Worm (Caenorhabditis elegans) whole organism, young adult: Measurements from ENCODE around the gene F52H2.15.
A peak's percentile ranks its signal among the peaks of the same experiment; 100 is the strongest.

Source experiments
- B0261.1 ChIP-seq: sonication (generic microtip); optimal IDR thresholded peaks from 2 replicates; lab custom pipeline; 2016; ENCODE audit warnings: mild to moderate bottlenecking, missing genetic modification characterization, moderate library complexity, missing compliant biosample characterization
- C06A6.2 ChIP-seq: fragments of 200-800 bp; sonication (Bioruptor generic); conservative IDR thresholded peaks from 2 replicates; pipeline ENCODE4 v1.3.6; 2022; ENCODE audit warnings: missing genetic modification characterization, missing compliant biosample characterization
- F22D6.2 ChIP-seq: sonication (generic microtip); optimal IDR thresholded peaks from 2 replicates; lab custom pipeline; 2016; ENCODE audit warnings: mild to moderate bottlenecking, missing genetic modification characterization, missing compliant biosample characterization
- F23B12.7 ChIP-seq: sonication (generic microtip); optimal IDR thresholded peaks from 2 replicates; lab custom pipeline; 2017; ENCODE audit warnings: missing genetic modification characterization, mild to moderate bottlenecking, missing compliant biosample characterization, antibody characterized with exemption, moderate library complexity; ENCODE audit not compliant: insufficient read depth
- F39B2.1 ChIP-seq: fragments of 200-800 bp; sonication (Bioruptor generic); IDR thresholded peaks from 2 replicates; pipeline ENCODE4 v1.3.6; 2022; ENCODE audit warnings: missing genetic modification reagents, missing genetic modification characterization, missing compliant biosample characterization
- F57C9.4 ChIP-seq: sonication (generic microtip); optimal IDR thresholded peaks from 2 replicates; lab custom pipeline; 2017; ENCODE audit warnings: mild to moderate bottlenecking, missing genetic modification characterization, missing compliant biosample characterization
- K12H6.12 ChIP-seq: fragments of 200-800 bp; sonication (Bioruptor generic); optimal IDR thresholded peaks from 2 replicates; lab custom pipeline; 2018; ENCODE audit warnings: mild to moderate bottlenecking, missing genetic modification characterization, missing compliant biosample characterization
- T26A5.8 ChIP-seq: sonication (generic microtip); optimal IDR thresholded peaks from 2 replicates; lab custom pipeline; 2016; ENCODE audit warnings: missing genetic modification characterization, missing compliant biosample characterization
- Y53G8AR.9 ChIP-seq: fragments of 200-800 bp; sonication (Bioruptor generic); conservative IDR thresholded peaks from 2 replicates; pipeline ENCODE4 v1.3.6; 2022; ENCODE audit warnings: missing genetic modification reagents, missing genetic modification characterization, missing compliant biosample characterization
- Y67H2A.10 ChIP-seq: fragments of 200-800 bp; sonication (Bioruptor generic); conservative IDR thresholded peaks from 2 replicates; pipeline ENCODE4 v1.3.6; 2022; ENCODE audit warnings: missing genetic modification reagents, missing genetic modification characterization, missing compliant biosample characterization
- Y79H2A.3 ChIP-seq: fragments of 200-800 bp; sonication (Bioruptor generic); conservative IDR thresholded peaks from 2 replicates; pipeline ENCODE4 v1.3.6; 2022; ENCODE audit warnings: missing genetic modification reagents, missing genetic modification characterization, missing compliant biosample characterization
- akir-1 ChIP-seq: fragments of 200-800 bp; sonication (Bioruptor generic); optimal IDR thresholded peaks from 2 replicates; lab custom pipeline; 2018; ENCODE audit warnings: mild to moderate bottlenecking, missing genetic modification characterization, moderate library complexity, missing compliant biosample characterization
- ama-1 ChIP-seq, 3 experiments: fragments of 150-350 bp in 1 of 3; sonication (generic microtip) in 2 of 3; optimal IDR thresholded peaks; 2 replicates each; lab custom pipeline; 2014 to 2018; ENCODE audit warnings: missing biosample characterization in 2 of 3, missing genetic modification characterization in 2 of 3, missing genetic modification reagents in 2 of 3
- cebp-1 ChIP-seq, 2 experiments: fragments of 200-800 bp in 1 of 2; sonication (Bioruptor generic) in 1 of 2; sonication (generic microtip) in 1 of 2; IDR thresholded peaks in 1 of 2; optimal IDR thresholded peaks in 1 of 2; 2 replicates each; pipeline versions ENCODE4 v1.3.6 to Lab custom; 2017 to 2022; ENCODE audit warnings: missing compliant biosample characterization in 2 of 2, missing genetic modification characterization in 2 of 2, mild to moderate bottlenecking in 1 of 2, missing genetic modification reagents in 1 of 2, moderate library complexity in 1 of 2
- ceh-58 ChIP-seq: fragments of 200-800 bp; sonication (Bioruptor generic); IDR thresholded peaks from 2 replicates; pipeline ENCODE4 v1.3.6; 2022; ENCODE audit warnings: missing genetic modification characterization, missing compliant biosample characterization
- ceh-91 ChIP-seq: fragments of 200-800 bp; sonication (Bioruptor generic); IDR thresholded peaks from 2 replicates; pipeline ENCODE4 v1.3.6; 2022; ENCODE audit warnings: missing genetic modification reagents, missing genetic modification characterization, missing compliant biosample characterization
- die-1 ChIP-seq: sonication (generic microtip); optimal IDR thresholded peaks from 2 replicates; lab custom pipeline; 2016; ENCODE audit warnings: missing genotype, mild to moderate bottlenecking, missing genetic modification characterization, missing compliant biosample characterization
- dox-1 ChIP-seq: fragments of 200-800 bp; sonication (Bioruptor generic); IDR thresholded peaks from 2 replicates; pipeline ENCODE4 v1.3.6; 2022; ENCODE audit warnings: missing genetic modification reagents, missing genetic modification characterization, missing compliant biosample characterization
- dpff-1 ChIP-seq: sonication (generic microtip); optimal IDR thresholded peaks from 2 replicates; lab custom pipeline; 2017; ENCODE audit warnings: mild to moderate bottlenecking, missing genetic modification characterization, missing compliant biosample characterization
- egl-18 ChIP-seq: fragments of 200-800 bp; sonication (Bioruptor generic); IDR thresholded peaks from 2 replicates; pipeline ENCODE4 v1.3.6; 2022; ENCODE audit warnings: missing genetic modification reagents, missing genetic modification characterization, missing compliant biosample characterization
- fkh-3 ChIP-seq: sonication (generic microtip); optimal IDR thresholded peaks from 2 replicates; lab custom pipeline; 2016; ENCODE audit warnings: mild to moderate bottlenecking, missing genetic modification characterization, missing compliant biosample characterization
- gei-17 ChIP-seq: fragments of 200-800 bp; sonication (Bioruptor generic); optimal IDR thresholded peaks from 2 replicates; lab custom pipeline; 2018; ENCODE audit warnings: mild to moderate bottlenecking, missing genetic modification characterization, missing compliant biosample characterization
- hsf-1 ChIP-seq: fragments of 200-800 bp; sonication (Bioruptor generic); IDR thresholded peaks from 2 replicates; pipeline ENCODE4 v1.3.6; 2022; ENCODE audit warnings: missing genetic modification reagents, missing genetic modification characterization, missing compliant biosample characterization
- lag-1 ChIP-seq: fragments of 200-800 bp; sonication (Bioruptor generic); IDR thresholded peaks from 2 replicates; pipeline ENCODE4 v1.3.6; 2022; ENCODE audit warnings: missing genetic modification reagents, missing genetic modification characterization, missing compliant biosample characterization
- let-526 ChIP-seq: fragments of 200-800 bp; sonication (Bioruptor generic); IDR thresholded peaks from 2 replicates; pipeline ENCODE4 v1.3.6; 2022; ENCODE audit warnings: missing genetic modification reagents, missing genetic modification characterization, missing compliant biosample characterization
- lin-26 ChIP-seq: fragments of 200-800 bp; sonication (Bioruptor generic); IDR thresholded peaks from 2 replicates; pipeline ENCODE4 v1.3.6; 2022; ENCODE audit warnings: missing genetic modification reagents, missing genetic modification characterization, missing compliant biosample characterization
- lin-35 ChIP-seq, 3 experiments: fragments of 150-350 bp in 2 of 3; sonication (generic microtip) in 1 of 3; optimal IDR thresholded peaks; 2 replicates each; lab custom pipeline; 2014 to 2018; ENCODE audit warnings: missing biosample characterization in 3 of 3, missing genetic modification characterization in 3 of 3, missing genetic modification reagents in 3 of 3
- lin-54 ChIP-seq: fragments of 200-800 bp; sonication (Bioruptor generic); optimal IDR thresholded peaks from 2 replicates; lab custom pipeline; 2018; ENCODE audit warnings: mild to moderate bottlenecking, missing genetic modification characterization, missing compliant biosample characterization
- lsy-27 ChIP-seq: sonication (generic microtip); optimal IDR thresholded peaks from 2 replicates; lab custom pipeline; 2017; ENCODE audit warnings: missing genetic modification characterization, mild to moderate bottlenecking, missing compliant biosample characterization, antibody characterized with exemption, missing genotype, borderline replicate concordance; ENCODE audit not compliant: insufficient read depth
- madf-10 ChIP-seq: sonication (generic microtip); optimal IDR thresholded peaks from 2 replicates; lab custom pipeline; 2016; ENCODE audit warnings: mild to moderate bottlenecking, missing genetic modification characterization, missing compliant biosample characterization
- mes-4 ChIP-seq: sonication (generic microtip); optimal IDR thresholded peaks from 2 replicates; lab custom pipeline; 2016; ENCODE audit warnings: missing genotype, missing genetic modification characterization, missing compliant biosample characterization
- mxl-1 ChIP-seq: sonication (generic microtip); optimal IDR thresholded peaks from 2 replicates; lab custom pipeline; 2016; ENCODE audit warnings: missing genetic modification characterization, missing compliant biosample characterization
- nfya-1 ChIP-seq: sonication (generic microtip); optimal IDR thresholded peaks from 2 replicates; lab custom pipeline; 2017; ENCODE audit warnings: antibody characterized with exemption, missing compliant biosample characterization, missing genetic modification characterization, borderline replicate concordance; ENCODE audit not compliant: insufficient read depth
- nhr-120 ChIP-seq: fragments of 200-800 bp; sonication (Bioruptor generic); IDR thresholded peaks from 2 replicates; pipeline ENCODE4 v1.3.6; 2022; ENCODE audit warnings: missing genetic modification characterization, missing compliant biosample characterization
- nhr-179 ChIP-seq: sonication (generic microtip); optimal IDR thresholded peaks from 2 replicates; lab custom pipeline; 2016; ENCODE audit warnings: mild to moderate bottlenecking, missing genetic modification characterization, missing compliant biosample characterization
- nhr-90 ChIP-seq: sonication (generic microtip); optimal IDR thresholded peaks from 2 replicates; lab custom pipeline; 2016; ENCODE audit warnings: missing genotype, mild to moderate bottlenecking, missing genetic modification characterization, missing compliant biosample characterization
- pha-4 ChIP-seq: fragments of 150-350 bp; sonication (generic microtip); optimal IDR thresholded peaks from 2 replicates; lab custom pipeline; 2014; ENCODE audit warnings: missing biosample characterization, missing genetic modification reagents, missing genetic modification characterization
- rcor-1 ChIP-seq: fragments of 200-800 bp; sonication (Bioruptor generic); IDR thresholded peaks from 2 replicates; pipeline ENCODE4 v1.3.6; 2022; ENCODE audit warnings: missing genetic modification reagents, missing genetic modification characterization, missing compliant biosample characterization
- rec-8 ChIP-seq, 2 experiments: sonication (generic microtip); optimal IDR thresholded peaks; 2 replicates each; lab custom pipeline; 2016; ENCODE audit warnings: mild to moderate bottlenecking in 2 of 2, missing genetic modification characterization in 2 of 2, missing genetic modification reagents in 2 of 2, missing genotype in 2 of 2, missing biosample characterization in 1 of 2, missing compliant biosample characterization in 1 of 2, moderate library complexity in 1 of 2
- snpc-3.4 ChIP-seq: sonication (generic microtip); optimal IDR thresholded peaks from 2 replicates; lab custom pipeline; 2017; ENCODE audit warnings: missing genetic modification characterization, mild to moderate bottlenecking, missing compliant biosample characterization, antibody characterized with exemption, moderate library complexity, missing genotype, missing genetic modification reagents
- somi-1 ChIP-seq: fragments of 200-800 bp; sonication (Bioruptor generic); optimal IDR thresholded peaks from 2 replicates; lab custom pipeline; 2018; ENCODE audit warnings: mild to moderate bottlenecking, missing genetic modification characterization, missing compliant biosample characterization
- tlf-1 ChIP-seq: fragments of 200-800 bp; sonication (Bioruptor generic); optimal IDR thresholded peaks from 2 replicates; lab custom pipeline; 2018; ENCODE audit warnings: mild to moderate bottlenecking, missing genetic modification characterization, missing compliant biosample characterization
- zfh-2 ChIP-seq: fragments of 200-800 bp; sonication (Bioruptor generic); conservative IDR thresholded peaks from 2 replicates; pipeline ENCODE4 v1.3.6; 2022; ENCODE audit warnings: missing genetic modification reagents, missing genetic modification characterization, missing compliant biosample characterization
- ztf-25 ChIP-seq: fragments of 200-800 bp; sonication (Bioruptor generic); IDR thresholded peaks from 2 replicates; pipeline ENCODE4 v1.3.6; 2022; ENCODE audit warnings: missing genetic modification reagents, missing genetic modification characterization, missing compliant biosample characterization
- ztf-28 ChIP-seq: fragments of 200-800 bp; sonication (Bioruptor generic); IDR thresholded peaks from 2 replicates; pipeline ENCODE4 v1.3.6; 2022; ENCODE audit warnings: missing genetic modification reagents, missing genetic modification characterization, missing compliant biosample characterization
- ztf-6 ChIP-seq: fragments of 200-800 bp; sonication (Bioruptor generic); IDR thresholded peaks from 2 replicates; pipeline ENCODE4 v1.3.6; 2022; ENCODE audit warnings: missing genetic modification reagents, missing genetic modification characterization, missing compliant biosample characterization

F52H2.15 gene

DNA sequence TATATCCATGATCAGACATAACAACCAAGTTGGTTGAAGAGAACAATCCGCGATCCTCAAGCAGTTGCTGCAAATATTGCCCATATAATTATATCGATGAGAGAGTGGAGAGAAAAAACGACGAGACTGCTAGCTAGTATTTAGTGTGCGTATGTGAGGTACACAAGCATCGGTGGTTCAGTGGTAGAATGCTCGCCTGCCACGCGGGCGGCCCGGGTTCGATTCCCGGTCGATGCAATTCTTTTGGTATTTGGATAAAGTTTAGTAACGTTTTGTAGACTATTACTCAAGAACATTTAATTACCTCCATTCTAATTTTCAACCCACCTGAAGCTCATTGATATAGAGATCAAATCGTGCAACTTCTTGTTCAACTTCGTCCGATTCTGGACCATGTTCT lies 47.9 kb downstream of the F52H2.15 start (continued):
- TF ChIP-seq nfya-1 (tag; lab: Kevin White, UChicago) (no peak), ceh-91 (GFP tag; lab: Robert Waterston, UW) (0 out of 2 replicates have a peak, but pooled peaks have one; percentile 32), T26A5.8 (peak; percentile 20), lsy-27 (tag; lab: Kevin White, UChicago) (peak; percentile 40), F57C9.4 (tag; lab: Kevin White, UChicago) (peak; percentile 62), zfh-2 (GFP tag; lab: Robert Waterston, UW) (no peak), pha-4 (tag; lab: Kevin White, UChicago) (no peak), fkh-3 (tag; lab: Kevin White, UChicago) (peak; percentile 50), ztf-6 (no peak; the same call in 1 of the 2 replicates), lin-26 (GFP tag; lab: Robert Waterston, UW) (peak; percentile 94), egl-18 (GFP tag; lab: Robert Waterston, UW) (peak; percentile 48; the same call in 1 of the 2 replicates), ceh-58 (no peak), let-526 (GFP tag; lab: Robert Waterston, UW) (0 out of 2 replicates have a peak, but pooled peaks have one; percentile 26), mes-4 (tag; lab: Kevin White, UChicago) (peak; percentile 79), nhr-120 (GFP tag; lab: Robert Waterston, UW) (0 out of 2 replicates have a peak, but pooled peaks have one; percentile 77), tlf-1 (peak; percentile 32), ztf-28 (GFP tag; lab: Robert Waterston, UW) (0 out of 2 replicates have a peak, but pooled peaks have one; percentile 70), somi-1 (GFP tag; lab: Kevin White, UChicago) (peak; percentile 49), ztf-25 (peak; percentile 92; the same call in 1 of the 2 replicates), F22D6.2 (tag; lab: Kevin White, UChicago) (no peak), Y67H2A.10 (peak; percentile 44; the same call in 1 of the 2 replicates), akir-1 (no peak), Y79H2A.3 (no peak), K12H6.12 (tag; lab: Kevin White, UChicago) (peak; percentile 53), lag-1 (GFP tag; lab: Robert Waterston, UW) (no peak), gei-17 (GFP tag; lab: Kevin White, UChicago) (peak; percentile 77), die-1 (tag; lab: Kevin White, UChicago) (peak; percentile 76), cebp-1 (GFP tag; IDR thresholded peaks at IDR 0.05; lab: Robert Waterston, UW) (0 out of 2 replicates have a peak, but pooled peaks have one; percentile 44), cebp-1 (tag; optimal IDR thresholded peaks at IDR 0.05; lab: Kevin White, UChicago) (peak; percentile 79), snpc-3.4 (tag; lab: Kevin White, UChicago) (peak; percentile 56), ama-1 (optimal IDR thresholded peaks at IDR 0.05; lab: Kevin White, UChicago) (no peak), ama-1 (GFP tag; optimal IDR thresholded peaks at IDR 0.05; lab: Kevin White, UChicago) (peak; percentile 79 to 81), nhr-90 (tag; lab: Kevin White, UChicago) (peak; percentile 77), rec-8 (tag; optimal IDR thresholded peaks at IDR 0.05; lab: Kevin White, UChicago) (peak in 1 of 2 experiments; percentile 69), Y53G8AR.9 (0 out of 2 replicates have a peak, but pooled peaks have one; percentile 30), B0261.1 (peak; percentile 97), F39B2.1 (no peak), lin-35 (GFP tag; optimal IDR thresholded peaks at IDR 0.05; lab: Kevin White, UChicago) (peak in 1 of 3 experiments; percentile 67), dox-1 (GFP tag; lab: Robert Waterston, UW) (peak; percentile 94), nhr-179 (tag; lab: Kevin White, UChicago) (no peak), F23B12.7 (tag; lab: Kevin White, UChicago) (peak; percentile 86), madf-10 (tag; lab: Kevin White, UChicago) (peak; percentile 42), lin-54 (GFP tag; lab: Kevin White, UChicago) (peak; percentile 63), C06A6.2 (GFP tag; lab: Robert Waterston, UW) (no peak), hsf-1 (GFP tag; lab: Robert Waterston, UW) (peak; percentile 56; the same call in 1 of the 2 replicates), dpff-1 (tag; lab: Kevin White, UChicago) (no peak), rcor-1 (GFP tag; lab: Robert Waterston, UW) (peak; percentile 78), mxl-1 (tag; lab: Kevin White, UChicago) (peak; percentile 55)
